Worm (Caenorhabditis elegans): ENCODE data around the gene appg-2.

The appg-2 gene

DNA sequence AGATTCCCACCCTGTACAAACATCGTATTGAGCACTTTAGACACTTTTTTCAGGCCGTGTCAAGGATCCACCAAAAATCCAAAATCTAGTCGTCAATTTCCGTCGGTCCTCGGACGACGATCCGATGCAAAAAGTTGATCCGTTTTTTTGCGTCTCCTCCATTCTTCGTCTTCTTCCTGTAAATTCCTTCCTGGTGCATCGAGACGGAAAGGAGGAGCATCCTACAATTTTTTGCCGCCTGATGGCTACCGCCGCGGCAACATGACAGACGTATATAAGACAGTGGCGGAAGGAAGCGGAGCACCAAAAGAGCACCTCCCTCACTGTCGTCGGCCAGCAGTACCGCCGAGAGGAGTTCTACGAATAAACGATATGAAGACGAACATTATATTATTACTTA, at the start of gene appg-2:
TSS of gene appg-2 (plus strand) at position 301 of the 400 bp plus-strand sequence.
- no peak for TF ChIP-seq dao-5 (tag; optimal IDR thresholded peaks at IDR 0.05)
- no peak for TF ChIP-seq him-1 (tag; optimal IDR thresholded peaks at IDR 0.05)
- TF ChIP-seq W03F9.2 (tag; optimal IDR thresholded peaks at IDR 0.05), result no peak

- TF ChIP-seq W03F9.2 (tag; optimal IDR thresholded peaks at IDR 0.05), result no peak
- TF ChIP-seq dao-5 (tag; optimal IDR thresholded peaks at IDR 0.05), result no peak
These were observed 49.2 kb upstream of the appg-2 start, which contains the start of gene atf-2 for ce11 chrII:8751686-8752085. Gene atf-2 (plus strand): TSS chrII:8751986.

ce11 chrII:8755270-8755669, 45.7 kb upstream of the appg-2 start, which contains the start of gene K08F8.7:
Gene K08F8.7 (minus strand): TSS chrII:8755370.
- no peak for TF ChIP-seq W03F9.2 (tag; optimal IDR thresholded peaks at IDR 0.05)
- TF ChIP-seq him-1 (tag; optimal IDR thresholded peaks at IDR 0.05), result no peak
- TF ChIP-seq dao-5 (tag; optimal IDR thresholded peaks at IDR 0.05), result no peak

DNA sequence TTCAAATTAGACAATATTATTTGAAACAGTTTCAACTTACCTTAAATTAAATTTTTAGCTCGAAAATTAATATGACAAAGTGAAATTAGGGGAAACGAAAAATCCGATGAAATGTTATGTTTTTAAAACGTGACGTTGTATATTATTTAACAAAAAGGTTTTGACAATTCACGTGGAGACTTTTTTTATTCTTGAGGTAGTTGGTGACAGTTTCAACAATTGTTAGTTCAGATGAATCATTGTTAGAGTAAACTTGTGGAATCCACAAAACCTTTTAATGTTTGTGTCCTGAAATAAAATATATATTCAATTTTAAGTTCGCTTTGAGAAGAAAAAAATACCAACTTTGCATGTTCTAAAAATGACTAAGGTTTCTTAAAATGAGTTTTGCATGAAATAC, 41.4 kb upstream of the appg-2 start, which contains the start of gene fut-1:
TSS of gene fut-1 (minus strand) at position 101 of the 400 bp plus-strand sequence.
- TF ChIP-seq dao-5 (tag; optimal IDR thresholded peaks at IDR 0.05) (no peak), W03F9.2 (tag; optimal IDR thresholded peaks at IDR 0.05) (no peak), him-1 (tag; optimal IDR thresholded peaks at IDR 0.05) (no peak)

- no peak for TF ChIP-seq W03F9.2 (tag; optimal IDR thresholded peaks at IDR 0.05)
- no peak for TF ChIP-seq him-1 (tag; optimal IDR thresholded peaks at IDR 0.05)
- TF ChIP-seq dao-5 (tag; optimal IDR thresholded peaks at IDR 0.05), result no peak
These were observed 39.2 kb upstream of the appg-2 start for ce11 chrII:8761739-8762138.

DNA sequence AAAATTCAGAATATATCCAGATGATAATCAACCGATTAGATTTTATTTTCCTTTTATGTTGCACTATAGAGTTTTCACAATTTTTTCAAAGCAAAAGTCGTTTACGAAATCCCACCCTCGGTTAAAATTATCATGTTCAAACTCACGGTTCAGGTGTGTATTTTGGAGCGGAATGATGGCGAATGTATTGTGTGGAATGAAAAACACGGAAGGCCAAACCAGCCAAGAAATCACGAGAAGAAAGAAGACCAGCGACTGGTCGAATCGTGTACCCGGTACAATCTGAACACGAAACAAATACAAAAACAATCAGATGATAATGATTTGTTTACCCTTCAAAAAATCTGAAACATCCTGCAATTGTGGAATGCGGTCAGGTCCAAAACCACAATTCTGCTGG, 37.6 kb upstream of the appg-2 start:
- no peak for TF ChIP-seq dao-5 (tag; optimal IDR thresholded peaks at IDR 0.05)
- no peak for TF ChIP-seq W03F9.2 (tag; optimal IDR thresholded peaks at IDR 0.05)
- TF ChIP-seq him-1 (tag; optimal IDR thresholded peaks at IDR 0.05), result no peak

DNA sequence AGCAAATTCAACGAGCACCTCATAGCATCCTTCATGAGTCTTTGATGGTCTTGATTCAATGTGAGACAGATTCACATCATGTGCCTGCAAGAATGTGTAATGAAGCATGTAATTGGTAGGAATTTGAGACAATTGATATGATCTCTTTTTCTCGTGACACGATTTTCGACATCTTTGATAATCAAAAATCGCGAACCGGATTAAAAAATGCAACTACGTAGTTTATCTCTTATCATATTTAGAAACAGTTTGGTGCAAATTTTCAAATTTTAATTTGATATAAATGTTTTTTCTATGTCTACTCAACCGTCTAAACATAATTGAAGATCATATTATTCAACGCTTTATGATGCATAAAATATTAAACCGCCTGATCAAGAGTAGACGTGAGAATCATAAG, 36.6 kb upstream of the appg-2 start:
- TF ChIP-seq him-1 (tag; optimal IDR thresholded peaks at IDR 0.05) (no peak), W03F9.2 (tag; optimal IDR thresholded peaks at IDR 0.05) (no peak), dao-5 (tag; optimal IDR thresholded peaks at IDR 0.05) (no peak)

DNA sequence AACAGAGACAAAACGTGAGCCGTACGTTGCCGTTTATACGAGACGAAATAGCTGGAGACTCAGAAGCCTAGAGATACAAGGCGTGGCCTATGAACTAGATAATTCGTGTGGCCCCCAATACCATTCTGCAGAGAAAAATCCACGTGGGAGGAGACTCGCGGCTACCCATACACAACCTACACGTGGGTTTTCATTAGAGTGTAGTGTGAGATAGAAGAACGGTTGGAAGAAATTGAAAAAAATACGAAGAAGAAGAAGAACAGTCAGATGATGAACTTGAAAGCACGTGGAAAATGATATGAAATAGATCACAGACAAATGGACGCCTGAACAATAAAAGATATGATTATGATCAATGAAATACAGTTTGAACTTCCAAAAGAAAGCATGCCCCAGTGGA, 35.8 kb upstream of the appg-2 start:
- TF ChIP-seq dao-5 (tag; optimal IDR thresholded peaks at IDR 0.05) (no peak), him-1 (tag; optimal IDR thresholded peaks at IDR 0.05) (no peak), W03F9.2 (tag; optimal IDR thresholded peaks at IDR 0.05) (no peak)

DNA sequence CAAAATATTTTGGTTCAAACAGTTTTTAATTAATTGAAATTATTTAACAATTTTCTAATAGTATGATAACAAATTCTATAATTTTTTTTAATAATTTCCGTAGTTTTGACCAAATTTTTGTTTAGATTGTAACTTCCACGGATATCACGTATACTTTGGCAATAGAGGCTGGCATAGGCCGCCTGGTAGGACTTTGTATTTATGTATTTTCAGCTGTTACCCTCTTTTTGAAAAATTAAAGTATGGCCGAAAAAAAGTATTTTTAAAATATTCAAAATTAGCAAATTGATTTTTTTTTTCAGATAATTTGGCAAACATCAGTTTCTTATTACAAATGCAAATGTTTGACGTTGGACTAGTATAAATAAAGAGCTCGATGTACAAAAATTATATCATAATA, 34.5 kb upstream of the appg-2 start, which contains the start of the genes nsph-1.1 and K08F8.15:
TSS of gene nsph-1.1 (plus strand) at position 301 of the 400 bp plus-strand sequence.
TSS of gene K08F8.15 (plus strand) at position 335 of the 400 bp plus-strand sequence.
- TF ChIP-seq W03F9.2 (tag; optimal IDR thresholded peaks at IDR 0.05) (no peak), him-1 (tag; optimal IDR thresholded peaks at IDR 0.05) (no peak), dao-5 (tag; optimal IDR thresholded peaks at IDR 0.05) (no peak)

DNA sequence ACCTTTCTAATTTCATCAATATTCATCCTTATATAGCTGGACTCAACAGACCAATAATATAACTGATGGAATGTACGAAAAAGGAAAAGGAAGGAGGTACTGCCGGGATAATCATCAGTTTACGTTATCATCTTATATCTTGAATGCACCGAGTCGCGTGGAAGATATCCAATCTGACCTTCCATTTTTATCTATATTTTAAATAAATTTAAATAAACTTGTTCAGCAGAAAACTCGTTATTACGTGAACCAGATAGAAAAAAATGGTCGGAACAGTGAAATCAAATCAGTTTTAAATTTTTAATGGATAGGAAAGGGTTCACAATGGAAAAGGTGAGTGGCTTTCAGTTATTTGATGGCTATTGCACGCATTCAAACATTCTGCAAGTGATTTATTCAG, 34.0 kb upstream of the appg-2 start, which contains the start of gene pah-1:
TSS of gene pah-1 (minus strand) at position 101 of the 400 bp plus-strand sequence.
- no peak for TF ChIP-seq him-1 (tag; optimal IDR thresholded peaks at IDR 0.05)
- no peak for TF ChIP-seq dao-5 (tag; optimal IDR thresholded peaks at IDR 0.05)
- TF ChIP-seq W03F9.2 (tag; optimal IDR thresholded peaks at IDR 0.05), result no peak

DNA sequence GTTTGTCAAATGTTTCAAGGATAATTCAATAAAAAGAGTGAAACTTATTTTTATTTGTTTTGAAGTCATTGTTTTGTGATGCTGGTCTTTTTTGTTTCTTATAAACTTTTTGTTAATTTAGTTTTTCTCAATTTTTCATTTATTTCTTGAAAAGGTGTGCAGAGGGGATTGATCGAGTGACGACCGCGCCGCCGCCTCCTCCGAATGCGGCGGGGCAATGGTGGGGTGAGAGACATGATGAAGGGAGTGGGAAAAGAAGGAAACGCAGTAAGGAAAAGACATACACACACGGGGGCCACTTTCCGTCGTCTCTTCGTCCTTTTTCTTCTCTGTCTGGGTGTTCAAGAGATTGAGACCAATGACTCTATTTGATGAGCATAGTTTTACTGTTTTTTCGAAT, 31.6 kb upstream of the appg-2 start:
- TF ChIP-seq W03F9.2 (tag; optimal IDR thresholded peaks at IDR 0.05) (no peak), him-1 (tag; optimal IDR thresholded peaks at IDR 0.05) (no peak), dao-5 (tag; optimal IDR thresholded peaks at IDR 0.05) (no peak)

DNA sequence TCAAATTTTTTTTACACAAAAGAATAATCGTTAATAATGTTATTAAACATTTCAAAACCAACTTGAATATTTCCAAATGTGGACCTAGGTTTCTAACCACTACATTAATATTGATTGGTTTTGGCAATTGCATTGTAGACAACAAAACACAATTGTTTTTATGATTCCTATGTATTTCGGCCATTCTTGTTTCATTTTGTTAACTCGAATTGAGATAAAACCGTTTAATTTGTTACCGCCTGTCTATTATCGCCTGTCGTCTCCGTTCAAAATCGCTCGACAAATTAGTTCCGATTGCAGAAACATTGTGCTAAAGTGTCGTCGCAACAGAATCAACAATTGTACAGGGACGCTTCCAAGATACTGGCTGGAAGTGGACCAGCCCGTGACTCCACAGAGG, 30.3 kb upstream of the appg-2 start, which contains the start of gene let-19:
TSS of gene let-19 (plus strand) at position 301 of the 400 bp plus-strand sequence.
- TF ChIP-seq dao-5 (tag; optimal IDR thresholded peaks at IDR 0.05) (no peak), him-1 (tag; optimal IDR thresholded peaks at IDR 0.05) (no peak), W03F9.2 (tag; optimal IDR thresholded peaks at IDR 0.05) (no peak)

- no peak for TF ChIP-seq dao-5 (tag; optimal IDR thresholded peaks at IDR 0.05)
- TF ChIP-seq W03F9.2 (tag; optimal IDR thresholded peaks at IDR 0.05), result no peak
- TF ChIP-seq him-1 (tag; optimal IDR thresholded peaks at IDR 0.05), result no peak
These were observed 24.4 kb upstream of the appg-2 start for ce11 chrII:8776504-8776903.

DNA sequence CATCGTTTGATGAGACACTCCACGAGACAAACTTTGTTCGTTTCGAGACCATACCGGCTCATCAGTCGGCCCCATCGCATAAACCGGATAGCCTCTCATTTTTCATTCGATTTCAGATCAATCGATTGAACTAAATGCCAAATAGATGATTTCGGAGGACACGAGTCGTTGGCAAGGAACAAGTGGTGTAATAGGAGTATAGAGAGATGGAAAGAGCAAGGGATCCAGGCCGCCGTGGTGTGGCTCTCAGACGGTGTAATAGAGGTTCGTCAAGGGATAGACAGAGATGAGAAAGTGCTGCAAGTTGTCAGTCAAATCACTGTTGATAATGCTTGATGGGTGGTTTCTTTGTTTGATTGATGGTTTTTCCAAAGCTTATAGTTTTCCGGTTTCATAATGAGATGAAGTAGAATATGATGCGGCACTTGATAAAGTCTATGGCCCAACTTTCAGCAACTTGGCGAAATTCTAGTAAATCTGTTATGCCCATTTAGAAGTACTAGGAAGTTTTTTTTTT, 17.4 kb upstream of the appg-2 start, which contains the start of gene sgn-1:
TSS of gene sgn-1 (minus strand) at position 220 of the 517 bp plus-strand sequence.
- no peak for TF ChIP-seq him-1 (tag; optimal IDR thresholded peaks at IDR 0.05)
- no peak for TF ChIP-seq dao-5 (tag; optimal IDR thresholded peaks at IDR 0.05)
- no peak for TF ChIP-seq W03F9.2 (tag; optimal IDR thresholded peaks at IDR 0.05)
